Fruit fly (Drosophila melanogaster) whole organism, embryonic: ENCODE results near the gene Ppcs.

ENCODE experiments used
- CG10543 ChIP-seq: fragments of 200-800 bp; sonication (Bioruptor generic); optimal IDR thresholded peaks from 3 replicates; lab custom pipeline; 2017; ENCODE audit warnings: missing biosample characterization, mild to moderate bottlenecking, missing genetic modification characterization, moderate library complexity
- CG12071 ChIP-seq: fragments of 200-800 bp; sonication (Bioruptor generic); optimal IDR thresholded peaks from 3 replicates; lab custom pipeline; 2018; ENCODE audit warnings: missing biosample characterization, mild to moderate bottlenecking, missing genetic modification characterization
- CG14710 ChIP-seq: fragments of 200-800 bp; sonication (Bioruptor generic); optimal IDR thresholded peaks from 3 replicates; lab custom pipeline; 2019; ENCODE audit warnings: missing biosample characterization, mild to moderate bottlenecking, missing genetic modification characterization, moderate library complexity
- CG15479 ChIP-seq: fragments of 200-800 bp; sonication (Bioruptor generic); optimal IDR thresholded peaks from 3 replicates; lab custom pipeline; 2019; ENCODE audit warnings: missing biosample characterization, mild to moderate bottlenecking, missing genetic modification characterization, moderate library complexity
- CG17385 ChIP-seq: fragments of 200-800 bp; sonication (Bioruptor generic); optimal IDR thresholded peaks from 3 replicates; lab custom pipeline; 2018; ENCODE audit warnings: missing biosample characterization, mild to moderate bottlenecking, missing genetic modification characterization
- CG18476 ChIP-seq: fragments of 200-800 bp; sonication (Bioruptor generic); optimal IDR thresholded peaks from 2 replicates; lab custom pipeline; 2016; ENCODE audit warnings: missing biosample characterization, mild to moderate bottlenecking, missing genetic modification characterization
- CG2202 ChIP-seq: fragments of 200-800 bp; sonication (Bioruptor generic); optimal IDR thresholded peaks from 2 replicates; lab custom pipeline; 2018; ENCODE audit warnings: missing biosample characterization, mild to moderate bottlenecking, missing genetic modification characterization
- CG2875 ChIP-seq: fragments of 200-800 bp; sonication (Bioruptor generic); optimal IDR thresholded peaks from 2 replicates; lab custom pipeline; 2017; ENCODE audit warnings: missing biosample characterization, mild to moderate bottlenecking, missing genetic modification characterization, missing genetic modification reagents
- CG3847 ChIP-seq: fragments of 200-800 bp; sonication (Bioruptor generic); IDR thresholded peaks from 2 replicates; pipeline ENCODE4 v1.3.6; 2022; ENCODE audit warnings: missing biosample characterization, missing genetic modification characterization
- CG4404 ChIP-seq: fragments of 200-800 bp; sonication (Bioruptor generic); IDR thresholded peaks from 2 replicates; pipeline ENCODE4 v1.3.6; 2022; ENCODE audit warnings: missing biosample characterization, missing genetic modification characterization
- CG4617 ChIP-seq: fragments of 200-800 bp; sonication (Bioruptor generic); optimal IDR thresholded peaks from 3 replicates; lab custom pipeline; 2016; ENCODE audit warnings: missing biosample characterization, missing genetic modification characterization, borderline replicate concordance
- CG5180 ChIP-seq: fragments of 200-800 bp; sonication (Bioruptor generic); optimal IDR thresholded peaks from 3 replicates; lab custom pipeline; 2017; ENCODE audit warnings: missing biosample characterization, missing genetic modification characterization, mild to moderate bottlenecking, moderate library complexity, missing genetic modification reagents
- CG6765 ChIP-seq: fragments of 200-800 bp; sonication (Bioruptor generic); optimal IDR thresholded peaks from 3 replicates; lab custom pipeline; 2017; ENCODE audit warnings: missing biosample characterization, mild to moderate bottlenecking, missing genetic modification characterization
- CrebB ChIP-seq: fragments of 200-800 bp; sonication (Bioruptor generic); optimal IDR thresholded peaks from 3 replicates; lab custom pipeline; 2018; ENCODE audit warnings: missing biosample characterization, mild to moderate bottlenecking, missing genetic modification characterization
- D ChIP-seq, 2 experiments: fragments of 200-800 bp in 1 of 2; fragments of >200 bp in 1 of 2; sonication (Bioruptor generic) in 1 of 2; optimal IDR thresholded peaks; 2 replicates in 1 of 2; 3 replicates in 1 of 2; lab custom pipeline; 2017; ENCODE audit warnings: mild to moderate bottlenecking in 1 of 2, missing biosample characterization in 1 of 2, missing genetic modification characterization in 1 of 2, missing genetic modification reagents in 1 of 2
- Dbx ChIP-seq: fragments of 200-800 bp; sonication (Bioruptor generic); IDR thresholded peaks from 3 replicates; pipeline ENCODE4 v1.3.6; 2022; ENCODE audit warnings: missing biosample characterization, missing genetic modification characterization
- Dip2 ChIP-seq: fragments of 200-800 bp; sonication (Bioruptor generic); IDR thresholded peaks from 2 replicates; pipeline ENCODE4 v1.3.6; 2022; ENCODE audit warnings: missing biosample characterization, missing genetic modification characterization
- Drgx ChIP-seq: fragments of 200-800 bp; sonication (Bioruptor generic); IDR thresholded peaks from 2 replicates; pipeline ENCODE4 v1.3.6; 2022; ENCODE audit warnings: missing biosample characterization, missing genetic modification characterization
- HLH3B ChIP-seq: fragments of 200-800 bp; sonication (Bioruptor generic); IDR thresholded peaks from 2 replicates; pipeline ENCODE4 v1.3.6; 2022; ENCODE audit warnings: missing biosample characterization, missing genetic modification characterization
- HLH4C ChIP-seq: fragments of 200-800 bp; sonication (Bioruptor generic); IDR thresholded peaks from 3 replicates; pipeline ENCODE4 v1.3.6; 2022; ENCODE audit warnings: missing biosample characterization, missing genetic modification characterization; ENCODE audit not compliant: partially characterized antibody
- Hand ChIP-seq: fragments of 200-800 bp; sonication (Bioruptor generic); optimal IDR thresholded peaks from 2 replicates; lab custom pipeline; 2017; ENCODE audit warnings: mild to moderate bottlenecking, missing biosample characterization, missing genetic modification reagents, missing genetic modification characterization
- Hr78 ChIP-seq, 2 experiments: fragments of 200-800 bp in 1 of 2; fragments of >200 bp in 1 of 2; sonication (Bioruptor generic) in 1 of 2; optimal IDR thresholded peaks; 2 replicates each; lab custom pipeline; 2017 to 2019; ENCODE audit warnings: missing biosample characterization in 2 of 2, missing genetic modification characterization in 2 of 2, mild to moderate bottlenecking in 1 of 2, moderate library complexity in 1 of 2
- Kr ChIP-seq: fragments of 200-800 bp; sonication (Bioruptor generic); optimal IDR thresholded peaks from 2 replicates; lab custom pipeline; 2017; ENCODE audit warnings: missing biosample characterization, mild to moderate bottlenecking, missing genetic modification characterization
- Mrtf ChIP-seq: fragments of 200-800 bp; sonication (Bioruptor generic); IDR thresholded peaks from 3 replicates; pipeline ENCODE4 v1.3.6; 2022; ENCODE audit warnings: missing biosample characterization, missing genetic modification characterization
- Nf-YC ChIP-seq: fragments of 200-800 bp; optimal IDR thresholded peaks from 3 replicates; lab custom pipeline; 2019; ENCODE audit warnings: missing biosample characterization, mild to moderate bottlenecking, missing genetic modification characterization, moderate library complexity
- Oli ChIP-seq: fragments of 200-800 bp; sonication (Bioruptor generic); optimal IDR thresholded peaks from 2 replicates; lab custom pipeline; 2018; ENCODE audit warnings: missing biosample characterization, mild to moderate bottlenecking, missing genetic modification characterization, moderate library complexity
- Pdp1 ChIP-seq, 2 experiments: fragments of 200-800 bp; sonication (Bioruptor generic); optimal IDR thresholded peaks; 3 replicates each; lab custom pipeline; 2016; ENCODE audit warnings: missing biosample characterization in 2 of 2, missing genetic modification characterization in 2 of 2, mild to moderate bottlenecking in 1 of 2, moderate library complexity in 1 of 2
- Sox100B ChIP-seq: fragments of 200-800 bp; sonication (Bioruptor generic); optimal IDR thresholded peaks from 3 replicates; lab custom pipeline; 2018; ENCODE audit warnings: missing biosample characterization, mild to moderate bottlenecking, missing genetic modification characterization
- ab ChIP-seq: fragments of 200-800 bp; sonication (Bioruptor generic); optimal IDR thresholded peaks from 2 replicates; lab custom pipeline; 2016; ENCODE audit warnings: missing biosample characterization, missing genetic modification characterization
- ac ChIP-seq: fragments of 200-800 bp; sonication (Bioruptor generic); optimal IDR thresholded peaks from 3 replicates; lab custom pipeline; 2017; ENCODE audit warnings: missing biosample characterization, mild to moderate bottlenecking, missing genetic modification characterization
- bbx ChIP-seq: fragments of 200-800 bp; sonication (Bioruptor generic); IDR thresholded peaks from 2 replicates; pipeline ENCODE4 v1.3.6; 2022; ENCODE audit warnings: missing biosample characterization, missing genetic modification characterization; ENCODE audit not compliant: partially characterized antibody
- bowl ChIP-seq: fragments of 200-800 bp; sonication (Bioruptor generic); IDR thresholded peaks from 2 replicates; pipeline ENCODE4 v1.3.6; 2022; ENCODE audit warnings: missing biosample characterization, missing genetic modification characterization
- cwo ChIP-seq: fragments of 200-800 bp; sonication (Bioruptor generic); optimal IDR thresholded peaks from 3 replicates; lab custom pipeline; 2017; ENCODE audit warnings: missing biosample characterization, missing genetic modification characterization, mild to moderate bottlenecking, moderate library complexity, missing genetic modification reagents
- dimm ChIP-seq: fragments of 200-800 bp; sonication (Bioruptor generic); IDR thresholded peaks from 2 replicates; pipeline ENCODE4 v1.3.6; 2022; ENCODE audit warnings: missing biosample characterization, missing genetic modification characterization
- disco-r ChIP-seq: fragments of 200-800 bp; sonication (Bioruptor generic); optimal IDR thresholded peaks from 2 replicates; lab custom pipeline; 2016; ENCODE audit warnings: missing biosample characterization, missing genetic modification characterization
- dm ChIP-seq: fragments of 200-800 bp; sonication (Bioruptor generic); optimal IDR thresholded peaks from 3 replicates; lab custom pipeline; 2016; ENCODE audit warnings: missing biosample characterization, missing genetic modification characterization
- dmrt99B ChIP-seq: fragments of 200-800 bp; sonication (Bioruptor generic); optimal IDR thresholded peaks from 2 replicates; lab custom pipeline; 2018; ENCODE audit warnings: missing biosample characterization, mild to moderate bottlenecking, missing genetic modification characterization, moderate library complexity
- eve ChIP-seq, 2 experiments: fragments of >200 bp; optimal IDR thresholded peaks; 2 replicates each; lab custom pipeline; 2017; ENCODE audit warnings: missing biosample characterization in 2 of 2, missing genetic modification characterization in 2 of 2
- gfzf ChIP-seq: fragments of 200-800 bp; sonication (Bioruptor generic); optimal IDR thresholded peaks from 2 replicates; lab custom pipeline; 2016; ENCODE audit warnings: missing biosample characterization, mild to moderate bottlenecking, missing genetic modification characterization, moderate library complexity
- ham ChIP-seq: fragments of 200-800 bp; sonication (Bioruptor generic); IDR thresholded peaks from 2 replicates; pipeline ENCODE4 v1.3.6; 2022; ENCODE audit warnings: missing biosample characterization, missing genetic modification characterization
- hkb ChIP-seq, 2 experiments: fragments of 200-800 bp in 1 of 2; fragments of >200 bp in 1 of 2; sonication (Bioruptor generic) in 1 of 2; IDR thresholded peaks in 1 of 2; optimal IDR thresholded peaks in 1 of 2; 2 replicates each; pipeline versions ENCODE4 v1.3.6 to Lab custom; 2017 to 2022; ENCODE audit warnings: missing biosample characterization in 1 of 2, missing genetic modification characterization in 1 of 2
- lov ChIP-seq, 2 experiments: fragments of 200-800 bp in 1 of 2; fragments of >200 bp in 1 of 2; sonication (Bioruptor generic) in 1 of 2; IDR thresholded peaks in 1 of 2; optimal IDR thresholded peaks in 1 of 2; 2 replicates in 1 of 2; 3 replicates in 1 of 2; pipeline versions ENCODE4 v1.3.6 to Lab custom; 2017 to 2022; ENCODE audit warnings: missing biosample characterization in 1 of 2, missing genetic modification characterization in 1 of 2
- mld ChIP-seq: fragments of 200-800 bp; sonication (Bioruptor generic); IDR thresholded peaks from 3 replicates; pipeline ENCODE4 v1.3.6; 2022; ENCODE audit warnings: missing biosample characterization, missing genetic modification characterization; ENCODE audit not compliant: partially characterized antibody
- org-1 ChIP-seq: fragments of 200-800 bp; sonication (Bioruptor generic); optimal IDR thresholded peaks from 2 replicates; lab custom pipeline; 2017; ENCODE audit warnings: missing biosample characterization, missing genetic modification characterization
- pnt ChIP-seq: fragments of 200-800 bp; sonication (Bioruptor generic); optimal IDR thresholded peaks from 3 replicates; lab custom pipeline; 2016; ENCODE audit warnings: missing biosample characterization, missing genetic modification characterization
- row ChIP-seq: fragments of 200-800 bp; sonication (Bioruptor generic); IDR thresholded peaks from 3 replicates; pipeline ENCODE4 v1.3.6; 2022; ENCODE audit warnings: missing biosample characterization, missing genetic modification characterization

Ppcs gene

dm6 chr3R:19156670-19157402 is 9.1 kb upstream of the Ppcs start, which contains the start of gene nanos (continued):
- TF ChIP-seq mld, result peak; percentile 95
- TF ChIP-seq pnt (GFP tag; lab: Kevin White, UChicago), result peak; percentile 41
- peak; percentile 44; the same call in 1 of the 2 replicates for TF ChIP-seq CG4404 (GFP tag; lab: Robert Waterston, UW)
- no peak for TF ChIP-seq hkb (optimal IDR thresholded peaks at IDR 0.05; lab: Kevin White, UChicago)
- peak; percentile 51 for TF ChIP-seq hkb (GFP tag; IDR thresholded peaks at IDR 0.05; lab: Robert Waterston, UW)
- no peak for TF ChIP-seq org-1 (GFP tag; lab: Kevin White, UChicago)
- TF ChIP-seq bbx (GFP tag; lab: Robert Waterston, UW), result peak; percentile 99
- no peak for TF ChIP-seq Hand (GFP tag; lab: Kevin White, UChicago)
- peak; percentile 67 for TF ChIP-seq CG10543 (GFP tag; lab: Kevin White, UChicago)
- peak; percentile 48 for TF ChIP-seq CG4617 (GFP tag; lab: Kevin White, UChicago)
- peak; percentile 50; the same call in 2 of the 3 replicates for TF ChIP-seq Mrtf (GFP tag; lab: Robert Waterston, UW)
- TF ChIP-seq CG3847, result peak; percentile 92
- no peak for TF ChIP-seq CG5180 (GFP tag; lab: Kevin White, UChicago)
- peak; percentile 79 for TF ChIP-seq CG14710 (tag; lab: Kevin White, UChicago)
- no peak for TF ChIP-seq dmrt99B
- TF ChIP-seq Drgx (GFP tag; lab: Robert Waterston, UW), result peak; percentile 29; the same call in 1 of the 2 replicates
- no peak for TF ChIP-seq CG2875 (GFP tag; lab: Kevin White, UChicago)
- TF ChIP-seq dimm (GFP tag; lab: Robert Waterston, UW), result no peak
- TF ChIP-seq Hr78 (GFP tag; optimal IDR thresholded peaks at IDR 0.05; lab: Kevin White, UChicago), result peak in 1 of 2 experiments; percentile 57
- TF ChIP-seq Oli (tag; lab: Kevin White, UChicago), result peak; percentile 13
- peak; percentile 33 for TF ChIP-seq CG18476
- no peak for TF ChIP-seq CG2202 (tag; lab: Kevin White, UChicago)
- TF ChIP-seq eve (GFP tag; optimal IDR thresholded peaks at IDR 0.05; lab: Kevin White, UChicago), result no peak
- TF ChIP-seq dm, result peak; percentile 88
- TF ChIP-seq ab, result peak; percentile 43
- TF ChIP-seq Kr, result no peak
- TF ChIP-seq Pdp1 (GFP tag; optimal IDR thresholded peaks at IDR 0.05; lab: Kevin White, UChicago), result peak; percentile 57 to 99
- TF ChIP-seq gfzf (GFP tag; lab: Kevin White, UChicago), result peak; percentile 41
- no peak for TF ChIP-seq lov (optimal IDR thresholded peaks at IDR 0.05; lab: Kevin White, UChicago)
- TF ChIP-seq lov (GFP tag; IDR thresholded peaks at IDR 0.05; lab: Robert Waterston, UW), result 0 out of 3 replicates have a peak, but pooled peaks have one; percentile 53
- TF ChIP-seq, all 482 proteins: peak for 311

DNA sequence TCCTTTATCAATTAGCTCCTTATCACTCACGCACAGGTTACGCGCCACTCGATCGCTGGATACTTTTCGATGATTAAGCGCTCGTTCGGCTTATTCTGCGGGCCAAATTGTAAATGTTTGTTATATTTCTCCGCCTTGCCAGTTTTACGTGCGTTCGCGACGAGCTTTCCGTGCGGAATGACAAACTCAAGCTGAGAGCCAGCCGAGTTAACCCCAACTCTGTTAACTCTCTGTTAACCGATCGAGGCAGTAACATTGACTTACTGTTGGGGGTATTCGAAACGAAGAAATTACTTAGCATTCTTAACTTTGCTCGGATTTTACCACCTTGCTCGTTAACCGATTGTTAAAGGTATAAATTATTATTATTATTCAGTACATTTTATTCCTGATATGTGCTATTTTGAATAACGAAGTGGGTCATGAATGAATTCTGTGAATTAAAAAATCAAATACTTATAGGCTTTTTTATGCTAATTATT is 5.8 kb upstream of the Ppcs start, which contains the start of gene CG5835:
CG5835 (minus strand) TSS at position 185 of the 482 bp plus-strand sequence.
- TF ChIP-seq HLH3B (GFP tag; lab: Robert Waterston, UW) (no peak), CG17385 (GFP tag; lab: Kevin White, UChicago) (peak; percentile 15), row (peak; percentile 63), Dbx (GFP tag; lab: Robert Waterston, UW) (peak; percentile 31; the same call in 2 of the 3 replicates), D (optimal IDR thresholded peaks at IDR 0.05; lab: Kevin White, UChicago) (no peak), D (GFP tag; optimal IDR thresholded peaks at IDR 0.05; lab: Kevin White, UChicago) (no peak), Dip2 (GFP tag; lab: Robert Waterston, UW) (no peak), CG6765 (GFP tag; lab: Kevin White, UChicago) (peak; percentile 17), cwo (GFP tag; lab: Kevin White, UChicago) (peak; percentile 13), bowl (GFP tag; lab: Robert Waterston, UW) (no peak), CG12071 (GFP tag; lab: Kevin White, UChicago) (peak; percentile 20), CG15479 (GFP tag; lab: Kevin White, UChicago) (no peak), Sox100B (GFP tag; lab: Kevin White, UChicago) (peak; percentile 17), disco-r (GFP tag; lab: Kevin White, UChicago) (no peak), ham (no peak), HLH4C (GFP tag; lab: Robert Waterston, UW) (no peak; the same call in 2 of the 3 replicates), CrebB (tag; lab: Kevin White, UChicago) (peak; percentile 26), Nf-YC (no peak), ac (no peak)
